Fruit fly (Drosophila melanogaster) whole organism, embryonic: Measurements from ENCODE around the gene Clc.

ENCODE experiments used
- Adf1 ChIP-seq: fragments of 200-800 bp; sonication (Bioruptor generic); IDR thresholded peaks from 2 replicates; pipeline ENCODE4 v1.3.6; 2022; ENCODE audit warnings: missing biosample characterization, missing genetic modification characterization
- Asciz ChIP-seq: fragments of 200-800 bp; sonication (Bioruptor generic); optimal IDR thresholded peaks from 2 replicates; lab custom pipeline; 2017; ENCODE audit warnings: missing biosample characterization, mild to moderate bottlenecking, missing genetic modification characterization, missing genetic modification reagents
- B-H1 ChIP-seq: fragments of 200-800 bp; sonication (Bioruptor generic); IDR thresholded peaks from 3 replicates; pipeline ENCODE4 v1.3.6; 2022; ENCODE audit warnings: missing biosample characterization, missing genetic modification characterization
- Bgb ChIP-seq: fragments of 200-800 bp; sonication (Bioruptor generic); IDR thresholded peaks from 2 replicates; pipeline ENCODE4 v1.3.6; 2022; ENCODE audit warnings: missing biosample characterization, missing genetic modification characterization; ENCODE audit not compliant: partially characterized antibody
- CG10209 ChIP-seq: fragments of 200-800 bp; sonication (Bioruptor generic); optimal IDR thresholded peaks from 3 replicates; lab custom pipeline; 2017; ENCODE audit warnings: missing biosample characterization, mild to moderate bottlenecking, missing genetic modification characterization, missing genetic modification reagents
- CG1024 ChIP-seq: fragments of 200-800 bp; sonication (Bioruptor generic); IDR thresholded peaks from 2 replicates; pipeline ENCODE4 v1.3.6; 2022; ENCODE audit warnings: missing biosample characterization, missing genetic modification characterization
- CG10565 ChIP-seq: fragments of 200-800 bp; sonication (Bioruptor generic); optimal IDR thresholded peaks from 3 replicates; lab custom pipeline; 2016; ENCODE audit warnings: missing biosample characterization, mild to moderate bottlenecking, missing genetic modification characterization
- CG11504 ChIP-seq: fragments of 200-800 bp; sonication (Bioruptor generic); optimal IDR thresholded peaks from 3 replicates; lab custom pipeline; 2019; ENCODE audit warnings: missing biosample characterization, mild to moderate bottlenecking, missing genetic modification characterization, moderate library complexity
- CG12104 ChIP-seq: fragments of 200-800 bp; sonication (Bioruptor generic); optimal IDR thresholded peaks from 3 replicates; lab custom pipeline; 2016; ENCODE audit warnings: missing biosample characterization, missing genetic modification characterization
- CG1233 ChIP-seq: fragments of 200-800 bp; sonication (Bioruptor generic); optimal IDR thresholded peaks from 4 replicates; lab custom pipeline; 2018; ENCODE audit warnings: missing biosample characterization, mild to moderate bottlenecking, missing genetic modification characterization
- CG12391 ChIP-seq: fragments of 200-800 bp; sonication (Bioruptor generic); optimal IDR thresholded peaks from 3 replicates; lab custom pipeline; 2018; ENCODE audit warnings: missing biosample characterization, mild to moderate bottlenecking, missing genetic modification characterization, moderate library complexity
- CG13624 ChIP-seq: fragments of 200-800 bp; sonication (Bioruptor generic); optimal IDR thresholded peaks from 2 replicates; lab custom pipeline; 2016; ENCODE audit warnings: missing biosample characterization, missing genetic modification characterization
- CG1602 ChIP-seq: fragments of 200-800 bp; sonication (Bioruptor generic); optimal IDR thresholded peaks from 3 replicates; lab custom pipeline; 2016; ENCODE audit warnings: missing biosample characterization, missing genetic modification characterization
- CG16815 ChIP-seq: fragments of 200-800 bp; sonication (Bioruptor generic); optimal IDR thresholded peaks from 3 replicates; lab custom pipeline; 2017; ENCODE audit warnings: missing biosample characterization, mild to moderate bottlenecking, missing genetic modification characterization
- CG17328 ChIP-seq: fragments of 200-800 bp; sonication (Bioruptor generic); IDR thresholded peaks from 2 replicates; pipeline ENCODE4 v1.3.6; 2022; ENCODE audit warnings: missing biosample characterization, missing genetic modification characterization
- CG17361 ChIP-seq: fragments of 200-800 bp; sonication (Bioruptor generic); IDR thresholded peaks from 3 replicates; pipeline ENCODE4 v1.3.6; 2022; ENCODE audit warnings: missing biosample characterization, missing genetic modification characterization
- CG17612 ChIP-seq: fragments of 200-800 bp; sonication (Bioruptor generic); IDR thresholded peaks from 2 replicates; pipeline ENCODE4 v1.3.6; 2022; ENCODE audit warnings: missing biosample characterization, missing genetic modification characterization
- CG2116 ChIP-seq: fragments of 200-800 bp; sonication (Bioruptor generic); optimal IDR thresholded peaks from 3 replicates; lab custom pipeline; 2018; ENCODE audit warnings: missing biosample characterization, mild to moderate bottlenecking, missing genetic modification characterization
- CG2199 ChIP-seq: fragments of 200-800 bp; sonication (Bioruptor generic); IDR thresholded peaks from 3 replicates; pipeline ENCODE4 v1.3.6; 2022; ENCODE audit warnings: missing biosample characterization, missing genetic modification characterization
- CG3065 ChIP-seq: fragments of 200-800 bp; sonication (Bioruptor generic); optimal IDR thresholded peaks from 2 replicates; lab custom pipeline; 2016; ENCODE audit warnings: missing biosample characterization, missing genetic modification characterization
- CG34376 ChIP-seq: fragments of 200-800 bp; sonication (Bioruptor generic); optimal IDR thresholded peaks from 2 replicates; lab custom pipeline; 2018; ENCODE audit warnings: missing biosample characterization, mild to moderate bottlenecking, missing genetic modification characterization
- CG34422 ChIP-seq: fragments of 200-800 bp; sonication (Bioruptor generic); IDR thresholded peaks from 3 replicates; pipeline ENCODE4 v1.3.6; 2022; ENCODE audit warnings: missing biosample characterization, missing genetic modification characterization
- CG5180 ChIP-seq: fragments of 200-800 bp; sonication (Bioruptor generic); optimal IDR thresholded peaks from 3 replicates; lab custom pipeline; 2017; ENCODE audit warnings: missing biosample characterization, missing genetic modification characterization, mild to moderate bottlenecking, moderate library complexity, missing genetic modification reagents
- CG6175 ChIP-seq: fragments of 200-800 bp; sonication (Bioruptor generic); IDR thresholded peaks from 3 replicates; pipeline ENCODE4 v1.3.6; 2022; ENCODE audit warnings: missing biosample characterization, missing genetic modification characterization
- CG8765 ChIP-seq: fragments of 200-800 bp; sonication (Bioruptor generic); IDR thresholded peaks from 2 replicates; pipeline ENCODE4 v1.3.6; 2022; ENCODE audit warnings: missing biosample characterization, missing genetic modification characterization
- CG9797 ChIP-seq: fragments of 200-800 bp; sonication (Bioruptor generic); optimal IDR thresholded peaks from 3 replicates; lab custom pipeline; 2018; ENCODE audit warnings: missing biosample characterization, mild to moderate bottlenecking, missing genetic modification characterization
- Drgx ChIP-seq: fragments of 200-800 bp; sonication (Bioruptor generic); IDR thresholded peaks from 2 replicates; pipeline ENCODE4 v1.3.6; 2022; ENCODE audit warnings: missing biosample characterization, missing genetic modification characterization
- E2f1 ChIP-seq: fragments of 200-800 bp; sonication (Bioruptor generic); IDR thresholded peaks from 2 replicates; pipeline ENCODE4 v1.3.6; 2022; ENCODE audit warnings: missing biosample characterization, missing genetic modification characterization
- H15 ChIP-seq: fragments of 200-800 bp; sonication (Bioruptor generic); IDR thresholded peaks from 3 replicates; pipeline ENCODE4 v1.3.6; 2022; ENCODE audit warnings: missing biosample characterization, missing genetic modification characterization
- HLH54F ChIP-seq: fragments of 200-800 bp; sonication (Bioruptor generic); optimal IDR thresholded peaks from 3 replicates; lab custom pipeline; 2016; ENCODE audit warnings: missing biosample characterization, missing genetic modification characterization
- Jarid2 ChIP-seq: fragments of 200-800 bp; sonication (Bioruptor generic); optimal IDR thresholded peaks from 3 replicates; lab custom pipeline; 2017; ENCODE audit warnings: mild to moderate bottlenecking, missing biosample characterization, missing genetic modification reagents, missing genetic modification characterization
- Med ChIP-seq: fragments of 200-800 bp; sonication (Bioruptor generic); peaks from one replicate; lab custom pipeline; 2016; ENCODE audit warnings: missing biosample characterization, missing genetic modification characterization, mild to moderate bottlenecking, inconsistent platforms, moderate library complexity
- Opbp ChIP-seq: fragments of 200-800 bp; sonication (Bioruptor generic); IDR thresholded peaks from 3 replicates; pipeline ENCODE4 v1.3.6; 2022; ENCODE audit warnings: missing biosample characterization, missing genetic modification characterization; ENCODE audit not compliant: partially characterized antibody
- Scr ChIP-seq: fragments of 200-800 bp; sonication (Bioruptor generic); IDR thresholded peaks from 2 replicates; pipeline ENCODE4 v1.3.6; 2022; ENCODE audit warnings: missing biosample characterization, missing genetic modification characterization; ENCODE audit not compliant: partially characterized antibody
- Sox100B ChIP-seq: fragments of 200-800 bp; sonication (Bioruptor generic); optimal IDR thresholded peaks from 3 replicates; lab custom pipeline; 2018; ENCODE audit warnings: missing biosample characterization, mild to moderate bottlenecking, missing genetic modification characterization
- Stat92E ChIP-seq, 3 experiments: fragments of >200 bp in 2 of 3; fragments of 200-800 bp in 1 of 3; sonication (Bioruptor generic) in 1 of 3; optimal IDR thresholded peaks; 2 replicates each; lab custom pipeline; 2017 to 2019; ENCODE audit warnings: missing biosample characterization in 3 of 3, missing genetic modification characterization in 3 of 3, mild to moderate bottlenecking in 1 of 3, moderate library complexity in 1 of 3
- Taf1 ChIP-seq: fragments of 200-800 bp; sonication (Bioruptor generic); IDR thresholded peaks from 2 replicates; pipeline ENCODE4 v1.3.6; 2022; ENCODE audit warnings: missing biosample characterization, missing genetic modification characterization
- btn ChIP-seq: fragments of 200-800 bp; sonication (Bioruptor generic); optimal IDR thresholded peaks from 2 replicates; lab custom pipeline; 2016; ENCODE audit warnings: missing biosample characterization, missing genetic modification characterization
- cad ChIP-seq: fragments of >200 bp; optimal IDR thresholded peaks from 2 replicates; lab custom pipeline; 2017; ENCODE audit warnings: missing biosample characterization, missing genetic modification characterization
- corto ChIP-seq: fragments of 200-800 bp; sonication (Bioruptor generic); optimal IDR thresholded peaks from 2 replicates; lab custom pipeline; 2016; ENCODE audit warnings: missing biosample characterization, mild to moderate bottlenecking, missing genetic modification characterization, moderate library complexity
- eve ChIP-seq, 2 experiments: fragments of >200 bp; optimal IDR thresholded peaks; 2 replicates each; lab custom pipeline; 2017; ENCODE audit warnings: missing biosample characterization in 2 of 2, missing genetic modification characterization in 2 of 2
- eyg ChIP-seq: fragments of 200-800 bp; sonication (Bioruptor generic); optimal IDR thresholded peaks from 3 replicates; lab custom pipeline; 2016; ENCODE audit warnings: missing biosample characterization, missing genetic modification characterization
- gce ChIP-seq: fragments of 200-800 bp; sonication (Bioruptor generic); IDR thresholded peaks from 3 replicates; pipeline ENCODE4 v1.3.6; 2022; ENCODE audit warnings: missing biosample characterization, missing genetic modification characterization
- grn ChIP-seq: fragments of 200-800 bp; sonication (Bioruptor generic); optimal IDR thresholded peaks from 3 replicates; lab custom pipeline; 2017; ENCODE audit warnings: missing biosample characterization, missing genetic modification characterization
- hbn ChIP-seq: fragments of 200-800 bp; sonication (Bioruptor generic); IDR thresholded peaks from 2 replicates; pipeline ENCODE4 v1.3.6; 2022; ENCODE audit warnings: missing biosample characterization, missing genetic modification characterization; ENCODE audit not compliant: partially characterized antibody
- lov ChIP-seq, 2 experiments: fragments of 200-800 bp in 1 of 2; fragments of >200 bp in 1 of 2; sonication (Bioruptor generic) in 1 of 2; IDR thresholded peaks in 1 of 2; optimal IDR thresholded peaks in 1 of 2; 2 replicates in 1 of 2; 3 replicates in 1 of 2; pipeline versions ENCODE4 v1.3.6 to Lab custom; 2017 to 2022; ENCODE audit warnings: missing biosample characterization in 1 of 2, missing genetic modification characterization in 1 of 2
- pnt ChIP-seq: fragments of 200-800 bp; sonication (Bioruptor generic); optimal IDR thresholded peaks from 3 replicates; lab custom pipeline; 2016; ENCODE audit warnings: missing biosample characterization, missing genetic modification characterization
- scrt ChIP-seq: fragments of 200-800 bp; sonication (Bioruptor generic); optimal IDR thresholded peaks from 2 replicates; lab custom pipeline; 2018; ENCODE audit warnings: missing biosample characterization, mild to moderate bottlenecking, missing genetic modification characterization, moderate library complexity
- sim ChIP-seq: fragments of 200-800 bp; sonication (Bioruptor generic); IDR thresholded peaks from 2 replicates; pipeline ENCODE4 v1.3.6; 2022; ENCODE audit warnings: missing biosample characterization, missing genetic modification characterization
- usp ChIP-seq: fragments of >200 bp; optimal IDR thresholded peaks from 2 replicates; lab custom pipeline; 2017; ENCODE audit warnings: missing biosample characterization, missing genetic modification characterization
- vvl ChIP-seq: fragments of 200-800 bp; sonication (Bioruptor generic); IDR thresholded peaks from 2 replicates; pipeline ENCODE4 v1.3.6; 2022; ENCODE audit warnings: missing biosample characterization, missing genetic modification characterization

Clc gene

DNA sequence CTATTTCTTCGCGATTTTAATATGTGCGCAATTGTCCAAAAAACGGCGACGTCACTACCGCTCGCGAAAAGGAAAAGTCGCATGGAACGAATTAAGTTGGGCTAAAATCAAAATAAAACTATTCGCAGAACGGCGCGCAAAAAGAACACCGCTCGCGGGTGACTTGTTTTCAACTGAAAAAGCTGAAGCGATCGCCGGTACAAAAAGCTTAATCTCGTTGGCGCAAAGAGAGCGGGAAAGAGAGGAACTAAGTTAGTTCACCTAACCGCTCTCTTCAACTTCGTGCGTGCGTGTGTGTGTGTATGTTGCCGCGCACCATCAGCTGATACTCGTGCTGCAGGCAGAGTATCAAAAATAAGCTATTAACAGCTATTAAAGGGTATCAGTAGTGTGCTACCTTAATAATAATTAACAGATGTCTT lies 42.7 kb upstream of the Clc start, which contains the start of gene CG42674 (continued):
- TF ChIP-seq Bgb (GFP tag; lab: Robert Waterston, UW) (peak; percentile 17; the same call in 1 of the 2 replicates), CG1024 (GFP tag; lab: Robert Waterston, UW) (no peak), Stat92E (GFP tag; optimal IDR thresholded peaks at IDR 0.05; lab: Kevin White, UChicago) (no peak), E2f1 (no peak), CG17328 (GFP tag; lab: Robert Waterston, UW) (no peak), Sox100B (no peak), CG1602 (GFP tag; lab: Kevin White, UChicago) (no peak), CG9797 (GFP tag; lab: Kevin White, UChicago) (no peak), HLH54F (no peak), CG17612 (no peak), H15 (no peak), pnt (GFP tag; lab: Kevin White, UChicago) (no peak), lov (optimal IDR thresholded peaks at IDR 0.05; lab: Kevin White, UChicago) (no peak), lov (GFP tag; IDR thresholded peaks at IDR 0.05; lab: Robert Waterston, UW) (no peak), CG34376 (GFP tag; lab: Kevin White, UChicago) (peak; percentile 54), Adf1 (GFP tag; lab: Robert Waterston, UW) (peak; percentile 18; the same call in 1 of the 2 replicates), eve (GFP tag; optimal IDR thresholded peaks at IDR 0.05; lab: Kevin White, UChicago) (no peak), gce (GFP tag; lab: Robert Waterston, UW) (no peak), CG17361 (GFP tag; lab: Robert Waterston, UW) (no peak), cad (GFP tag; lab: Kevin White, UChicago) (no peak), corto (no peak), Opbp (no peak), CG2116 (GFP tag; lab: Kevin White, UChicago) (no peak), CG10565 (GFP tag; lab: Kevin White, UChicago) (no peak), usp (GFP tag; lab: Kevin White, UChicago) (no peak), CG34422 (peak; percentile 63; the same call in 1 of the 3 replicates), btn (GFP tag; lab: Kevin White, UChicago) (no peak), CG12391 (tag; lab: Kevin White, UChicago) (no peak), CG5180 (GFP tag; lab: Kevin White, UChicago) (peak; percentile 42), CG1233 (GFP tag; lab: Kevin White, UChicago) (no peak), Asciz (GFP tag; lab: Kevin White, UChicago) (no peak), Drgx (GFP tag; lab: Robert Waterston, UW) (no peak), B-H1 (no peak), vvl (GFP tag; lab: Robert Waterston, UW) (no peak), CG8765 (GFP tag; lab: Robert Waterston, UW) (no peak), sim (GFP tag; lab: Robert Waterston, UW) (no peak), CG13624 (GFP tag; lab: Kevin White, UChicago) (peak; percentile 62), CG6175 (GFP tag; lab: Robert Waterston, UW) (no peak), eyg (GFP tag; lab: Kevin White, UChicago) (no peak), CG12104 (no peak), Taf1 (GFP tag; lab: Robert Waterston, UW) (no peak), CG3065 (GFP tag; lab: Kevin White, UChicago) (no peak), CG16815 (GFP tag; lab: Kevin White, UChicago) (no peak), Scr (GFP tag; lab: Robert Waterston, UW) (no peak), Med (GFP tag; lab: Kevin White, UChicago) (peak; percentile 60), scrt (GFP tag; lab: Kevin White, UChicago) (no peak), grn (GFP tag; lab: Kevin White, UChicago) (no peak), CG11504 (peak; percentile 60), hbn (GFP tag; lab: Robert Waterston, UW) (no peak), Jarid2 (peak; percentile 89), CG2199 (GFP tag; lab: Robert Waterston, UW) (no peak), CG10209 (GFP tag; lab: Kevin White, UChicago) (no peak)
